Worm (Caenorhabditis elegans): ENCODE measurements around the gene F47B10.8.

F47B10.8 gene

ce11 chrX:10914421-10915277 lies 4.0 kb upstream of the F47B10.8 start:
- TF ChIP-seq dmd-9 (GFP tag; IDR thresholded peaks at IDR 0.05) (no peak), snpc-1.2 (GFP tag; IDR thresholded peaks at IDR 0.05) (no peak), nhr-11 (tag; optimal IDR thresholded peaks at IDR 0.05) (no peak), F26F4.8 (GFP tag; conservative IDR thresholded peaks at IDR 0.05) (no peak), nhr-41 (GFP tag; IDR thresholded peaks at IDR 0.05) (no peak), spr-1 (tag; optimal IDR thresholded peaks at IDR 0.05) (no peak), madf-9 (GFP tag; conservative IDR thresholded peaks at IDR 0.05) (no peak), jun-1 (tag; optimal IDR thresholded peaks at IDR 0.05) (no peak), php-3 (GFP tag; IDR thresholded peaks at IDR 0.05) (0 out of 2 replicates have a peak, but pooled peaks have one; percentile 18), ztf-11 (tag; optimal IDR thresholded peaks at IDR 0.05) (no peak), nhr-48 (tag; optimal IDR thresholded peaks at IDR 0.05) (peak; percentile 23), ceh-32 (tag; optimal IDR thresholded peaks at IDR 0.05; ENCODE audit: poor library complexity) (no peak), Y5F2A.4 (GFP tag; optimal IDR thresholded peaks at IDR 0.05) (no peak), T26A8.4 (GFP tag; IDR thresholded peaks at IDR 0.05) (no peak), hlh-11 (tag; optimal IDR thresholded peaks at IDR 0.05) (peak; percentile 57), hlh-30 (tag; optimal IDR thresholded peaks at IDR 0.05; ENCODE audit: insufficient read depth) (peak; percentile 50), fos-1 (tag; optimal IDR thresholded peaks at IDR 0.05) (no peak), unc-62 (GFP tag; optimal IDR thresholded peaks at IDR 0.05 in 1 of 2) (peak in 1 of 2 experiments; percentile 93), unc-62 (tag; optimal IDR thresholded peaks at IDR 0.05) (no peak), Y105C5A.15 (GFP tag; IDR thresholded peaks at IDR 0.05) (no peak), dmd-8 (GFP tag; IDR thresholded peaks at IDR 0.05) (no peak), ZK546.5 (tag; optimal IDR thresholded peaks at IDR 0.05) (no peak), mdt-29 (GFP tag; IDR thresholded peaks at IDR 0.05) (no peak), daf-8 (GFP tag; IDR thresholded peaks at IDR 0.05) (no peak), zfp-3 (GFP tag; conservative IDR thresholded peaks at IDR 0.05) (no peak), vab-7 (GFP tag; IDR thresholded peaks at IDR 0.05) (no peak), rbr-2 (tag; optimal IDR thresholded peaks at IDR 0.05) (no peak), daf-19 (GFP tag; conservative IDR thresholded peaks at IDR 0.05) (no peak), lim-7 (GFP tag; IDR thresholded peaks at IDR 0.05) (no peak), snpc-4 (tag; optimal IDR thresholded peaks at IDR 0.05) (no peak), pqm-1 (tag; optimal IDR thresholded peaks at IDR 0.05) (peak; percentile 49), dve-1 (tag; optimal IDR thresholded peaks at IDR 0.05; ENCODE audit: insufficient read depth) (peak; percentile 30), saeg-2 (GFP tag; IDR thresholded peaks at IDR 0.05) (no peak), daf-16 (GFP tag; optimal IDR thresholded peaks at IDR 0.05) (no peak), daf-16 (tag; optimal IDR thresholded peaks at IDR 0.05) (peak; percentile 80)

ce11 chrX:10913981-10914380 lies 3.4 kb upstream of the F47B10.8 start, which contains the start of gene F47B10.9:
Gene F47B10.9 (minus strand): TSS chrX:10914081.
- no peak for TF ChIP-seq lin-13 (GFP tag; optimal IDR thresholded peaks at IDR 0.05)
- TF ChIP-seq Y5F2A.4 (GFP tag; optimal IDR thresholded peaks at IDR 0.05) = no peak
- TF ChIP-seq zip-11 (GFP tag; IDR thresholded peaks at IDR 0.05) = no peak
- TF ChIP-seq nhr-6 (tag; optimal IDR thresholded peaks at IDR 0.05) = no peak
- TF ChIP-seq egl-43 (GFP tag; IDR thresholded peaks at IDR 0.05) = no peak
- TF ChIP-seq tag-97 (GFP tag; IDR thresholded peaks at IDR 0.05) = no peak
- no peak for TF ChIP-seq php-3 (GFP tag; IDR thresholded peaks at IDR 0.05)
- no peak for TF ChIP-seq nhr-76 (tag; optimal IDR thresholded peaks at IDR 0.05)
- TF ChIP-seq T26A8.4 (GFP tag; IDR thresholded peaks at IDR 0.05) = no peak

Data from whole organism, L4 larva.